Fruit fly (Drosophila melanogaster) whole organism, embryonic: ENCODE results near the gene CG43339.

Experiments used
- Abd-B ChIP-seq: fragments of 200-800 bp; sonication (Bioruptor generic); optimal IDR thresholded peaks from 2 replicates; lab custom pipeline; 2018; ENCODE audit warnings: missing biosample characterization, mild to moderate bottlenecking, missing genetic modification characterization, moderate library complexity
- Aef1 ChIP-seq: fragments of 200-800 bp; sonication (Bioruptor generic); IDR thresholded peaks from 3 replicates; pipeline ENCODE4 v1.3.6; 2022; ENCODE audit warnings: missing biosample characterization, missing genetic modification characterization
- CG10366 ChIP-seq: fragments of 200-800 bp; sonication (Bioruptor generic); IDR thresholded peaks from 2 replicates; pipeline ENCODE4 v1.3.6; 2022; ENCODE audit warnings: missing biosample characterization, missing genetic modification characterization
- CG10431 ChIP-seq: fragments of 200-800 bp; sonication (Bioruptor generic); optimal IDR thresholded peaks from 3 replicates; lab custom pipeline; 2018; ENCODE audit warnings: missing biosample characterization, mild to moderate bottlenecking, missing genetic modification characterization
- CG10462 ChIP-seq: fragments of 200-800 bp; sonication (Bioruptor generic); optimal IDR thresholded peaks from 2 replicates; lab custom pipeline; 2016; ENCODE audit warnings: missing biosample characterization, missing genetic modification characterization
- CG12219 ChIP-seq: fragments of 200-800 bp; sonication (Bioruptor generic); optimal IDR thresholded peaks from 3 replicates; lab custom pipeline; 2018; ENCODE audit warnings: missing biosample characterization, mild to moderate bottlenecking, missing genetic modification characterization
- CG13123 ChIP-seq: fragments of 200-800 bp; sonication (Bioruptor generic); optimal IDR thresholded peaks from 2 replicates; lab custom pipeline; 2016; ENCODE audit warnings: missing biosample characterization, missing genetic modification characterization
- CG14441 ChIP-seq: fragments of 200-800 bp; sonication (Bioruptor generic); IDR thresholded peaks from 2 replicates; pipeline ENCODE4 v1.3.6; 2022; ENCODE audit warnings: missing biosample characterization, missing genetic modification characterization
- CG2678 ChIP-seq: fragments of 200-800 bp; sonication (Bioruptor generic); optimal IDR thresholded peaks from 3 replicates; lab custom pipeline; 2019; ENCODE audit warnings: missing biosample characterization, mild to moderate bottlenecking, missing genetic modification characterization, moderate library complexity
- CG3838 ChIP-seq: fragments of 200-800 bp; sonication (Bioruptor generic); optimal IDR thresholded peaks from 3 replicates; lab custom pipeline; 2016; ENCODE audit warnings: missing biosample characterization, missing genetic modification characterization
- CG4404 ChIP-seq: fragments of 200-800 bp; sonication (Bioruptor generic); IDR thresholded peaks from 2 replicates; pipeline ENCODE4 v1.3.6; 2022; ENCODE audit warnings: missing biosample characterization, missing genetic modification characterization
- CG4424 ChIP-seq: fragments of 200-800 bp; sonication (Bioruptor generic); optimal IDR thresholded peaks from 3 replicates; lab custom pipeline; 2016; ENCODE audit warnings: missing biosample characterization, missing genetic modification characterization
- CG4820 ChIP-seq: fragments of 200-800 bp; sonication (Bioruptor generic); optimal IDR thresholded peaks from 3 replicates; lab custom pipeline; 2016; ENCODE audit warnings: missing biosample characterization, missing genetic modification characterization
- CG6791 ChIP-seq: fragments of 200-800 bp; sonication (Bioruptor generic); IDR thresholded peaks from 3 replicates; pipeline ENCODE4 v1.3.6; 2022; ENCODE audit warnings: missing biosample characterization, missing genetic modification characterization; ENCODE audit not compliant: partially characterized antibody
- CG7357 ChIP-seq: fragments of 200-800 bp; sonication (Bioruptor generic); IDR thresholded peaks from 3 replicates; pipeline ENCODE4 v1.3.6; 2022; ENCODE audit warnings: missing biosample characterization, missing genetic modification characterization
- CG7987 ChIP-seq: fragments of 200-800 bp; sonication (Bioruptor generic); optimal IDR thresholded peaks from 2 replicates; lab custom pipeline; 2018; ENCODE audit warnings: missing biosample characterization, mild to moderate bottlenecking, missing genetic modification characterization, moderate library complexity
- CG8478 ChIP-seq: fragments of >200 bp; optimal IDR thresholded peaks from 2 replicates; lab custom pipeline; 2018
- Dp ChIP-seq: fragments of 200-800 bp; sonication (Bioruptor generic); optimal IDR thresholded peaks from 2 replicates; lab custom pipeline; 2018; ENCODE audit warnings: missing biosample characterization, mild to moderate bottlenecking, missing genetic modification characterization, moderate library complexity
- E2f2 ChIP-seq: fragments of 200-800 bp; sonication (Bioruptor generic); IDR thresholded peaks from 2 replicates; pipeline ENCODE4 v1.3.6; 2022; ENCODE audit warnings: missing biosample characterization, missing genetic modification characterization
- Ets97D ChIP-seq: fragments of 200-800 bp; sonication (Bioruptor generic); optimal IDR thresholded peaks from 3 replicates; lab custom pipeline; 2016; ENCODE audit warnings: missing biosample characterization, missing genetic modification characterization
- Hand ChIP-seq: fragments of 200-800 bp; sonication (Bioruptor generic); optimal IDR thresholded peaks from 2 replicates; lab custom pipeline; 2017; ENCODE audit warnings: mild to moderate bottlenecking, missing biosample characterization, missing genetic modification reagents, missing genetic modification characterization
- Hr3 ChIP-seq: fragments of 200-800 bp; sonication (Bioruptor generic); optimal IDR thresholded peaks from 3 replicates; lab custom pipeline; 2016; ENCODE audit warnings: missing biosample characterization, missing genetic modification characterization
- Lpt ChIP-seq: fragments of >200 bp; optimal IDR thresholded peaks from 2 replicates; lab custom pipeline; 2018; ENCODE audit warnings: missing biosample characterization, missing genetic modification characterization
- NC2α ChIP-seq: fragments of 200-800 bp; sonication (Bioruptor generic); optimal IDR thresholded peaks from 2 replicates; lab custom pipeline; 2016; ENCODE audit warnings: missing biosample characterization, missing genetic modification characterization
- NFAT ChIP-seq: fragments of 200-800 bp; sonication (Bioruptor generic); IDR thresholded peaks from 2 replicates; pipeline ENCODE4 v1.3.6; 2022; ENCODE audit warnings: missing biosample characterization, missing genetic modification characterization
- Poxn ChIP-seq: fragments of 200-800 bp; sonication (Bioruptor generic); IDR thresholded peaks from 2 replicates; pipeline ENCODE4 v1.3.6; 2022; ENCODE audit warnings: missing biosample characterization, missing genetic modification characterization
- Rfx ChIP-seq: fragments of 200-800 bp; sonication (Bioruptor generic); IDR thresholded peaks from 2 replicates; pipeline ENCODE4 v1.3.6; 2022; ENCODE audit warnings: missing biosample characterization, missing genetic modification characterization
- Rx ChIP-seq: fragments of 200-800 bp; sonication (Bioruptor generic); IDR thresholded peaks from 2 replicates; pipeline ENCODE4 v1.3.6; 2022; ENCODE audit warnings: missing biosample characterization, missing genetic modification characterization
- Ssrp ChIP-seq: fragments of 200-800 bp; sonication (Bioruptor generic); optimal IDR thresholded peaks from 2 replicates; lab custom pipeline; 2018; ENCODE audit warnings: missing biosample characterization, mild to moderate bottlenecking, missing genetic modification characterization, moderate library complexity
- Usf ChIP-seq: fragments of 200-800 bp; sonication (Bioruptor generic); optimal IDR thresholded peaks from 2 replicates; lab custom pipeline; 2017; ENCODE audit warnings: missing genotype, missing biosample characterization, missing genetic modification characterization
- Vsx1 ChIP-seq: fragments of 200-800 bp; sonication (Bioruptor generic); optimal IDR thresholded peaks from 2 replicates; lab custom pipeline; 2017; ENCODE audit warnings: missing biosample characterization, mild to moderate bottlenecking, missing genetic modification characterization, missing genetic modification reagents
- bigmax ChIP-seq: fragments of 200-800 bp; sonication (Bioruptor generic); optimal IDR thresholded peaks from 2 replicates; lab custom pipeline; 2018; ENCODE audit warnings: missing biosample characterization, mild to moderate bottlenecking, missing genetic modification characterization
- chinmo ChIP-seq: fragments of 200-800 bp; sonication (Bioruptor generic); IDR thresholded peaks from 4 replicates; pipeline ENCODE4 v1.3.6; 2022; ENCODE audit warnings: missing biosample characterization, missing genetic modification characterization; ENCODE audit not compliant: partially characterized antibody
- chm ChIP-seq: fragments of 200-800 bp; sonication (Bioruptor generic); IDR thresholded peaks from 2 replicates; pipeline ENCODE4 v1.3.6; 2022; ENCODE audit warnings: missing biosample characterization, missing genetic modification characterization
- ci ChIP-seq: fragments of 200-800 bp; sonication (Bioruptor generic); IDR thresholded peaks from 3 replicates; pipeline ENCODE4 v1.3.6; 2022; ENCODE audit warnings: missing biosample characterization, missing genetic modification characterization
- corto ChIP-seq: fragments of 200-800 bp; sonication (Bioruptor generic); optimal IDR thresholded peaks from 2 replicates; lab custom pipeline; 2016; ENCODE audit warnings: missing biosample characterization, mild to moderate bottlenecking, missing genetic modification characterization, moderate library complexity
- crp ChIP-seq, 2 experiments: fragments of 200-800 bp; sonication (Bioruptor generic); optimal IDR thresholded peaks; 2 replicates in 1 of 2; 3 replicates in 1 of 2; lab custom pipeline; 2017; ENCODE audit warnings: missing biosample characterization in 2 of 2, missing genetic modification characterization in 2 of 2, mild to moderate bottlenecking in 1 of 2, moderate library complexity in 1 of 2
- cwo ChIP-seq: fragments of 200-800 bp; sonication (Bioruptor generic); optimal IDR thresholded peaks from 3 replicates; lab custom pipeline; 2017; ENCODE audit warnings: missing biosample characterization, missing genetic modification characterization, mild to moderate bottlenecking, moderate library complexity, missing genetic modification reagents
- danr ChIP-seq: fragments of 200-800 bp; sonication (Bioruptor generic); IDR thresholded peaks from 2 replicates; pipeline ENCODE4 v1.3.6; 2022; ENCODE audit warnings: missing biosample characterization, missing genetic modification characterization
- dimm ChIP-seq: fragments of 200-800 bp; sonication (Bioruptor generic); IDR thresholded peaks from 2 replicates; pipeline ENCODE4 v1.3.6; 2022; ENCODE audit warnings: missing biosample characterization, missing genetic modification characterization
- en ChIP-seq: fragments of 200-800 bp; sonication (Bioruptor generic); optimal IDR thresholded peaks from 2 replicates; lab custom pipeline; 2016; ENCODE audit warnings: missing biosample characterization, missing genetic modification characterization
- ftz-f1 ChIP-seq: fragments of 200-800 bp; sonication (Bioruptor generic); optimal IDR thresholded peaks from 2 replicates; lab custom pipeline; 2016; ENCODE audit warnings: missing biosample characterization, missing genetic modification characterization
- gro ChIP-seq: fragments of 200-800 bp; sonication (Bioruptor generic); optimal IDR thresholded peaks from 2 replicates; lab custom pipeline; 2016; ENCODE audit warnings: missing biosample characterization, missing genetic modification characterization
- gsb ChIP-seq: fragments of 200-800 bp; sonication (Bioruptor generic); IDR thresholded peaks from 2 replicates; pipeline ENCODE4 v1.3.6; 2022; ENCODE audit warnings: missing biosample characterization, missing genetic modification characterization
- h ChIP-seq: fragments of >200 bp; optimal IDR thresholded peaks from 2 replicates; lab custom pipeline; 2017
- insv ChIP-seq, 2 experiments: fragments of 200-800 bp; sonication (Bioruptor generic); optimal IDR thresholded peaks; 3 replicates each; lab custom pipeline; 2016 to 2018; ENCODE audit warnings: missing biosample characterization in 2 of 2, missing genetic modification characterization in 2 of 2
- kah ChIP-seq: fragments of 200-800 bp; sonication (Bioruptor generic); optimal IDR thresholded peaks from 2 replicates; lab custom pipeline; 2018; ENCODE audit warnings: missing biosample characterization, mild to moderate bottlenecking, missing genetic modification characterization
- mld ChIP-seq: fragments of 200-800 bp; sonication (Bioruptor generic); IDR thresholded peaks from 3 replicates; pipeline ENCODE4 v1.3.6; 2022; ENCODE audit warnings: missing biosample characterization, missing genetic modification characterization; ENCODE audit not compliant: partially characterized antibody
- pho ChIP-seq: fragments of 200-800 bp; sonication (Bioruptor generic); optimal IDR thresholded peaks from 2 replicates; lab custom pipeline; 2016; ENCODE audit warnings: missing biosample characterization, missing genetic modification characterization
- sqz ChIP-seq: fragments of 200-800 bp; sonication (Bioruptor generic); optimal IDR thresholded peaks from 3 replicates; lab custom pipeline; 2018; ENCODE audit warnings: missing biosample characterization, mild to moderate bottlenecking, missing genetic modification characterization
- stc ChIP-seq: fragments of 200-800 bp; sonication (Bioruptor generic); IDR thresholded peaks from 2 replicates; pipeline ENCODE4 v1.3.6; 2022; ENCODE audit warnings: missing biosample characterization, missing genetic modification characterization
- toy ChIP-seq: fragments of 200-800 bp; sonication (Bioruptor generic); IDR thresholded peaks from 2 replicates; pipeline ENCODE4 v1.3.6; 2022; ENCODE audit warnings: missing biosample characterization, missing genetic modification characterization
- zfh1 ChIP-seq: fragments of 200-800 bp; sonication (Bioruptor generic); IDR thresholded peaks from 3 replicates; pipeline ENCODE4 v1.3.6; 2022; ENCODE audit warnings: missing biosample characterization, missing genetic modification characterization

The CG43339 gene

dm6 chr2L:18707844-18708238 is 34.8 kb upstream of the CG43339 start (continued):
- TF ChIP-seq Rx (no peak), corto (GFP tag; lab: Kevin White, UChicago) (no peak), CG6791 (GFP tag; lab: Robert Waterston, UW) (no peak), CG3838 (GFP tag; lab: Kevin White, UChicago) (no peak), Abd-B (GFP tag; lab: Kevin White, UChicago) (no peak), stc (GFP tag; lab: Robert Waterston, UW) (no peak), chinmo (GFP tag; lab: Robert Waterston, UW) (peak; percentile 89; the same call in 1 of the 4 replicates), CG10366 (peak; percentile 32), cwo (peak; percentile 53), zfh1 (GFP tag; lab: Robert Waterston, UW) (no peak; the same call in 2 of the 3 replicates), CG4424 (GFP tag; lab: Kevin White, UChicago) (no peak), CG12219 (GFP tag; lab: Kevin White, UChicago) (no peak), Aef1 (GFP tag; lab: Robert Waterston, UW) (peak; percentile 36; the same call in 1 of the 3 replicates), Hr3 (peak; percentile 23), NC2α (GFP tag; lab: Kevin White, UChicago) (no peak), Poxn (no peak), pho (GFP tag; lab: Kevin White, UChicago) (peak; percentile 37), NFAT (GFP tag; lab: Robert Waterston, UW) (no peak; the same call in 1 of the 2 replicates), ci (peak; percentile 50; the same call in 2 of the 3 replicates), ftz-f1 (GFP tag; lab: Kevin White, UChicago) (no peak), insv (GFP tag; optimal IDR thresholded peaks at IDR 0.05; lab: Kevin White, UChicago) (no peak), E2f2 (GFP tag; lab: Robert Waterston, UW) (peak; percentile 8; the same call in 1 of the 2 replicates), CG7357 (GFP tag; lab: Robert Waterston, UW) (no peak), CG4820 (GFP tag; lab: Kevin White, UChicago) (no peak), Ssrp (tag; lab: Kevin White, UChicago) (no peak), h (lab: Kevin White, UChicago) (no peak), CG2678 (tag; lab: Kevin White, UChicago) (peak; percentile 20), CG7987 (GFP tag; lab: Kevin White, UChicago) (no peak), kah (GFP tag; lab: Kevin White, UChicago) (no peak), mld (GFP tag; lab: Robert Waterston, UW) (no peak), gsb (GFP tag; lab: Robert Waterston, UW) (no peak), Rfx (GFP tag; lab: Robert Waterston, UW) (peak; percentile 56; the same call in 1 of the 2 replicates), sqz (no peak), Usf (GFP tag; lab: Kevin White, UChicago) (no peak), Lpt (GFP tag; lab: Kevin White, UChicago) (no peak), Vsx1 (GFP tag; lab: Kevin White, UChicago) (no peak), CG10431 (GFP tag; lab: Kevin White, UChicago) (no peak), Dp (GFP tag; lab: Kevin White, UChicago) (no peak), Ets97D (GFP tag; lab: Kevin White, UChicago) (no peak), dimm (GFP tag; lab: Robert Waterston, UW) (no peak), en (GFP tag; lab: Kevin White, UChicago) (no peak), gro (GFP tag; lab: Kevin White, UChicago) (no peak), CG13123 (GFP tag; lab: Kevin White, UChicago) (no peak), danr (GFP tag; lab: Robert Waterston, UW) (no peak), crp (GFP tag; optimal IDR thresholded peaks at IDR 0.05; lab: Kevin White, UChicago) (no peak), CG10462 (GFP tag; lab: Kevin White, UChicago) (no peak), bigmax (GFP tag; lab: Kevin White, UChicago) (no peak), CG8478 (lab: Kevin White, UChicago) (no peak), toy (no peak), CG14441 (GFP tag; lab: Robert Waterston, UW) (peak; percentile 42; the same call in 1 of the 2 replicates), chm (GFP tag; lab: Robert Waterston, UW) (no peak), Hand (GFP tag; lab: Kevin White, UChicago) (no peak), CG4404 (GFP tag; lab: Robert Waterston, UW) (no peak)
